Worm (Caenorhabditis elegans) whole organism, L1 larva: ENCODE measurements around the gene twk-2.

Experiments used
- ama-1 ChIP-seq: fragments of 150-350 bp; optimal IDR thresholded peaks from 2 replicates; lab custom pipeline; 2014
- blmp-1 ChIP-seq: fragments of 150-350 bp; optimal IDR thresholded peaks from 2 replicates; lab custom pipeline; 2014; ENCODE audit warnings: missing biosample characterization, missing genetic modification characterization
- dpl-1 ChIP-seq, 3 experiments: fragments of 150-350 bp in 2 of 3; sonication (generic microtip) in 1 of 3; optimal IDR thresholded peaks; 2 replicates each; lab custom pipeline; 2014 to 2017; ENCODE audit warnings: missing biosample characterization in 3 of 3, missing genetic modification characterization in 3 of 3, missing genetic modification reagents in 3 of 3
- hlh-4 ChIP-seq: sonication (generic microtip); optimal IDR thresholded peaks from 2 replicates; lab custom pipeline; 2016; ENCODE audit warnings: mild to moderate bottlenecking, missing genetic modification characterization, missing compliant biosample characterization
- lin-15B ChIP-seq: fragments of 150-350 bp; sonication (generic microtip); optimal IDR thresholded peaks from 3 replicates; lab custom pipeline; 2014; ENCODE audit warnings: missing biosample characterization, missing genetic modification characterization
- mdl-1 ChIP-seq, 2 experiments: fragments of 150-350 bp; optimal IDR thresholded peaks; 2 replicates each; lab custom pipeline; 2014 to 2017; ENCODE audit warnings: missing biosample characterization in 2 of 2, missing genetic modification characterization in 2 of 2, inconsistent platforms in 1 of 2
- mep-1 ChIP-seq: fragments of 150-350 bp; optimal IDR thresholded peaks from 2 replicates; lab custom pipeline; 2014; ENCODE audit warnings: missing biosample characterization, missing genetic modification characterization
- nhr-76 ChIP-seq: sonication (generic microtip); optimal IDR thresholded peaks from 2 replicates; lab custom pipeline; 2017; ENCODE audit warnings: missing biosample characterization, missing genetic modification characterization
- unc-30 ChIP-seq: sonication (generic microtip); optimal IDR thresholded peaks from 2 replicates; lab custom pipeline; 2017; ENCODE audit warnings: missing biosample characterization, missing genetic modification characterization
- unc-62 ChIP-seq: fragments of 150-350 bp; optimal IDR thresholded peaks from 2 replicates; lab custom pipeline; 2014; ENCODE audit warnings: missing biosample characterization, missing genetic modification reagents, missing genetic modification characterization
- ztf-11 ChIP-seq, 2 experiments: sonication (generic microtip); optimal IDR thresholded peaks; 2 replicates each; lab custom pipeline; 2016 to 2017; ENCODE audit warnings: missing genetic modification characterization in 2 of 2, missing biosample characterization in 1 of 2, missing compliant biosample characterization in 1 of 2

DNA sequence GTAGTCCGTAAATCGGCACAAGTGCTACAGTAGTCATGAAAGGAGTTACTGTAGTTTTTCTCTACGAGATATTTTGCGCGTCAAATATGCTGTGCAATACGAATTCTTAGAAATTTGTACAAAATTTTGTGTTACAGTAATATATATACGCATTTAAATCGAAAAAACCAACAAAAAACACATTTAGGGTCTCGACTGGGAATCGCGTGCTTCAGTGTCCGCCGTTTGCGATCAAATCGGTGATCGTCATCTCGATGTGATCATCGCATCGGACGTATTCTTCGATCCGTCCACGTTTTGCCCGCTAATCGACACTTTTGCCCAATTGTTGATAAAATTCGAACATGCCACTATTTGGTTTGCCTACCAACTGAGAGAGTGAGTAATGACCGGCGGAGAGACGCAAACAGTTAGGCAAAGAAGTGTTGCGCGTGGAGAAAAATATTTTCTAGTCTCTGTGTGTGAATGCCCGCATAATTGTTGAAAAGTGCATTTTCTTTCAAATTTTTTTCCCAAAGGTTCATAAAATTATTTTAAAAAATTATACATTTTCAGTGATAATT lies 16.0 kb upstream of the twk-2 start:
- TF ChIP-seq mep-1 (tag; lab: Kevin White, UChicago) (no peak), unc-62 (GFP tag; lab: Kevin White, UChicago) (no peak), unc-30 (tag; lab: Kevin White, UChicago) (no peak), mdl-1 (tag; optimal IDR thresholded peaks at IDR 0.05; lab: Kevin White, UChicago) (no peak), blmp-1 (no peak), dpl-1 (GFP tag; optimal IDR thresholded peaks at IDR 0.05; lab: Kevin White, UChicago) (no peak), nhr-76 (no peak), hlh-4 (tag; lab: Kevin White, UChicago) (no peak), ztf-11 (tag; optimal IDR thresholded peaks at IDR 0.05; lab: Kevin White, UChicago) (no peak), lin-15B (tag; lab: Kevin White, UChicago) (no peak), ama-1 (lab: Kevin White, UChicago) (no peak)
